Fruit fly (Drosophila melanogaster): ENCODE data around the gene CG9922.

Gene CG9922

DNA sequence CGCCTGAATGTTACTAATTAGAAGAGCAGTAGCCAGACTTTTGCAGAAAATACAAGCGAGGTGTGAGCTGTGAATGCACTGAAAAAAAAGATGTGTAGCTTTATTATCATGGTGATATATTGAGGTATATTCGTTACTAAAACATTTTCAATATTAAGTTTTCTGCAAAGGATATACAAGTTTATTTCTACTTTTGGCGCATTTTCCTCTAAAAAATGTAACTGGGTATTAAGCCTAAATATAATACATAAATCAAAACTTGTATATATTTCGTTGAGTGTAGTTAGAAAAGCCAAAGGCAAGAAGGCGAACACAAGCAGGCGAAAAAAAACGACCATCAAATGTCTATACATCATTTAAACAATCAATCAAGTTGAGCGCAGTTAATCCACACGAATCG lies 5.4 kb upstream of the CG9922 start:
- TF ChIP-seq jumu (GFP tag; optimal IDR thresholded peaks at IDR 0.05) (no peak), ftz-f1 (GFP tag; optimal IDR thresholded peaks at IDR 0.05) (no peak), CG3281 (GFP tag; optimal IDR thresholded peaks at IDR 0.05) (peak; percentile 50), CG13296 (GFP tag; optimal IDR thresholded peaks at IDR 0.05) (peak; percentile 4), org-1 (GFP tag; optimal IDR thresholded peaks at IDR 0.05) (no peak), Mes4 (GFP tag; optimal IDR thresholded peaks at IDR 0.05) (no peak), Opbp (GFP tag; IDR thresholded peaks at IDR 0.05; ENCODE audit: partially characterized antibody) (no peak), CG9817 (tag; optimal IDR thresholded peaks at IDR 0.05) (no peak), Dbx (GFP tag; IDR thresholded peaks at IDR 0.05) (no peak), CG7357 (GFP tag; IDR thresholded peaks at IDR 0.05) (no peak), sr (GFP tag; IDR thresholded peaks at IDR 0.05) (no peak), CG6689 (GFP tag; IDR thresholded peaks at IDR 0.05) (no peak), Kr (GFP tag; optimal IDR thresholded peaks at IDR 0.05) (no peak), CG7372 (GFP tag; IDR thresholded peaks at IDR 0.05) (no peak), Dad (GFP tag; optimal IDR thresholded peaks at IDR 0.05) (no peak), klu (GFP tag; IDR thresholded peaks at IDR 0.05) (no peak), Side (GFP tag; optimal IDR thresholded peaks at IDR 0.05) (no peak), chn (GFP tag; optimal IDR thresholded peaks at IDR 0.05) (no peak), repo (GFP tag; optimal IDR thresholded peaks at IDR 0.05) (no peak), H2.0 (GFP tag; IDR thresholded peaks at IDR 0.05) (no peak), CG1529 (GFP tag; optimal IDR thresholded peaks at IDR 0.05) (no peak), sc (optimal IDR thresholded peaks at IDR 0.05) (no peak), sc (GFP tag; optimal IDR thresholded peaks at IDR 0.05) (no peak), CG8281 (tag; optimal IDR thresholded peaks at IDR 0.05) (no peak), tap (tag; optimal IDR thresholded peaks at IDR 0.05) (no peak), bbx (GFP tag; IDR thresholded peaks at IDR 0.05; ENCODE audit: partially characterized antibody) (no peak), NfI (GFP tag; optimal IDR thresholded peaks at IDR 0.05) (no peak), stwl (tag; optimal IDR thresholded peaks at IDR 0.05) (no peak), NC2β (GFP tag; optimal IDR thresholded peaks at IDR 0.05) (no peak), Fer1 (GFP tag; optimal IDR thresholded peaks at IDR 0.05) (peak; percentile 24), CG7271 (tag; optimal IDR thresholded peaks at IDR 0.05) (no peak), sens-2 (GFP tag; IDR thresholded peaks at IDR 0.05) (no peak), CG2889 (GFP tag; IDR thresholded peaks at IDR 0.05) (no peak), CG17802 (tag; optimal IDR thresholded peaks at IDR 0.05) (peak; percentile 17), nom (GFP tag; optimal IDR thresholded peaks at IDR 0.05) (no peak), mld (GFP tag; IDR thresholded peaks at IDR 0.05; ENCODE audit: partially characterized antibody) (no peak), mirr (GFP tag; optimal IDR thresholded peaks at IDR 0.05) (no peak), CG15601 (tag; optimal IDR thresholded peaks at IDR 0.05) (no peak), Six4 (GFP tag; optimal IDR thresholded peaks at IDR 0.05) (no peak), wdn (GFP tag; IDR thresholded peaks at IDR 0.05) (no peak), Deaf1 (tag; optimal IDR thresholded peaks at IDR 0.05) (no peak), peb (GFP tag; IDR thresholded peaks at IDR 0.05) (no peak), CG11723 (GFP tag; optimal IDR thresholded peaks at IDR 0.05) (no peak), CG10959 (GFP tag; IDR thresholded peaks at IDR 0.05) (no peak), CG2712 (tag; optimal IDR thresholded peaks at IDR 0.05) (no peak), ERR (GFP tag; optimal IDR thresholded peaks at IDR 0.05) (no peak), pb (GFP tag; optimal IDR thresholded peaks at IDR 0.05) (no peak), chm (GFP tag; IDR thresholded peaks at IDR 0.05) (no peak), CG4854 (GFP tag; optimal IDR thresholded peaks at IDR 0.05) (no peak), tin (GFP tag; optimal IDR thresholded peaks at IDR 0.05) (no peak), CG10267 (tag; optimal IDR thresholded peaks at IDR 0.05) (peak; percentile 6), otp (GFP tag; IDR thresholded peaks at IDR 0.05) (no peak), schlank (tag; optimal IDR thresholded peaks at IDR 0.05) (no peak)
